Fruit fly (Drosophila melanogaster): ENCODE data around the gene ATPsynepsilonL.

The ATPsynepsilonL gene

dm6 chr3R:10144103-10144998, 22.8 kb downstream of the ATPsynepsilonL start, which contains the start of the genes TAF1B and Invadolysin (continued):
- peak; percentile 30 for TF ChIP-seq CG8632 (GFP tag; optimal IDR thresholded peaks at IDR 0.05)
- TF ChIP-seq vri (GFP tag; optimal IDR thresholded peaks at IDR 0.05) = peak; percentile 30
- peak; percentile 57 for TF ChIP-seq Met (GFP tag; optimal IDR thresholded peaks at IDR 0.05)
- no peak for TF ChIP-seq CG11294 (GFP tag; IDR thresholded peaks at IDR 0.05)
- peak; percentile 43 for TF ChIP-seq CG6276 (GFP tag; optimal IDR thresholded peaks at IDR 0.05)
- TF ChIP-seq fd59A (GFP tag; optimal IDR thresholded peaks at IDR 0.05) = no peak
- peak; percentile 8 for TF ChIP-seq CG6808 (GFP tag; optimal IDR thresholded peaks at IDR 0.05)
- TF ChIP-seq CG32006 (GFP tag; optimal IDR thresholded peaks at IDR 0.05) = no peak
- no peak for TF ChIP-seq dac (GFP tag; optimal IDR thresholded peaks at IDR 0.05)
- no peak for TF ChIP-seq CG1621 (tag; optimal IDR thresholded peaks at IDR 0.05)
- TF ChIP-seq CG10631 (GFP tag; optimal IDR thresholded peaks at IDR 0.05) = peak; percentile 61
- TF ChIP-seq Lpt (GFP tag; optimal IDR thresholded peaks at IDR 0.05) = no peak
- no peak for TF ChIP-seq CG9139 (GFP tag; optimal IDR thresholded peaks at IDR 0.05)
- no peak for TF ChIP-seq CG4318 (GFP tag; optimal IDR thresholded peaks at IDR 0.05)
- TF ChIP-seq Sox14 (GFP tag; optimal IDR thresholded peaks at IDR 0.05) = peak; percentile 50
- peak; percentile 69 for TF ChIP-seq Sox102F (GFP tag; optimal IDR thresholded peaks at IDR 0.05)
- TF ChIP-seq Gug (GFP tag; IDR thresholded peaks at IDR 0.05) = peak; percentile 30; the same call in 1 of the 2 replicates
- TF ChIP-seq fd85E (GFP tag; optimal IDR thresholded peaks at IDR 0.05) = no peak
- TF ChIP-seq CG6854 (GFP tag; optimal IDR thresholded peaks at IDR 0.05) = no peak
- peak; percentile 65 for TF ChIP-seq Eip93F (GFP tag; optimal IDR thresholded peaks at IDR 0.05)
- TF ChIP-seq Ets96B (tag; optimal IDR thresholded peaks at IDR 0.05) = no peak
- no peak for TF ChIP-seq Sox15 (GFP tag; optimal IDR thresholded peaks at IDR 0.05)
- peak; percentile 5 for TF ChIP-seq CG10669 (GFP tag; optimal IDR thresholded peaks at IDR 0.05)
- peak; percentile 84 for TF ChIP-seq Eip78C (GFP tag)
- peak; percentile 43 for TF ChIP-seq lz (GFP tag; optimal IDR thresholded peaks at IDR 0.05)
- TF ChIP-seq CG7368 (GFP tag; optimal IDR thresholded peaks at IDR 0.05) = peak; percentile 13

- TF ChIP-seq salr (GFP tag; optimal IDR thresholded peaks at IDR 0.05) = no peak
- TF ChIP-seq Ets21C (GFP tag; optimal IDR thresholded peaks at IDR 0.05) = no peak
- no peak for TF ChIP-seq esn (GFP tag; optimal IDR thresholded peaks at IDR 0.05)
- TF ChIP-seq Lpt (GFP tag; optimal IDR thresholded peaks at IDR 0.05) = no peak
- no peak for TF ChIP-seq CG6854 (GFP tag; optimal IDR thresholded peaks at IDR 0.05)
- peak; percentile 29 for TF ChIP-seq Eip78C (GFP tag)
These were observed 25.6 kb downstream of the ATPsynepsilonL start for dm6 chr3R:10147176-10147575.

dm6 chr3R:10148376-10148887, 26.9 kb downstream of the ATPsynepsilonL start:
- TF ChIP-seq Blimp-1 (GFP tag; optimal IDR thresholded peaks at IDR 0.05) (no peak), CG7368 (GFP tag; optimal IDR thresholded peaks at IDR 0.05) (no peak), CG9139 (GFP tag; optimal IDR thresholded peaks at IDR 0.05) (no peak), CG6792 (GFP tag; optimal IDR thresholded peaks at IDR 0.05) (no peak), CG8632 (GFP tag; optimal IDR thresholded peaks at IDR 0.05) (no peak), dsx (GFP tag; optimal IDR thresholded peaks at IDR 0.05; ENCODE audit: poor library complexity, severe bottlenecking) (peak; percentile 81), CG6808 (GFP tag; optimal IDR thresholded peaks at IDR 0.05) (peak; percentile 16)

dm6 chr3R:10149667-10150398, 28.3 kb downstream of the ATPsynepsilonL start:
- TF ChIP-seq Eip78C (GFP tag) (peak; percentile 41), Hr4 (GFP tag; optimal IDR thresholded peaks at IDR 0.05) (peak; percentile 56), CG3919 (GFP tag; optimal IDR thresholded peaks at IDR 0.05) (no peak), CG4318 (GFP tag; optimal IDR thresholded peaks at IDR 0.05) (peak; percentile 58), CG16779 (tag; optimal IDR thresholded peaks at IDR 0.05) (no peak), CG6792 (GFP tag; optimal IDR thresholded peaks at IDR 0.05) (no peak), svp (GFP tag) (peak; percentile 33), CG32006 (GFP tag; optimal IDR thresholded peaks at IDR 0.05) (peak; percentile 71), CG6163 (GFP tag; IDR thresholded peaks at IDR 0.05) (0 out of 3 replicates have a peak, but pooled peaks have one; percentile 22), eg (GFP tag; IDR thresholded peaks at IDR 0.05) (0 out of 3 replicates have a peak, but pooled peaks have one; percentile 17), vri (GFP tag; optimal IDR thresholded peaks at IDR 0.05) (no peak), Smox (GFP tag; optimal IDR thresholded peaks at IDR 0.05) (no peak), Hr38 (GFP tag; optimal IDR thresholded peaks at IDR 0.05) (no peak), Blimp-1 (GFP tag; optimal IDR thresholded peaks at IDR 0.05) (peak; percentile 78), CG6276 (GFP tag; optimal IDR thresholded peaks at IDR 0.05) (peak; percentile 32), ss (GFP tag; optimal IDR thresholded peaks at IDR 0.05) (no peak), CG11902 (GFP tag; optimal IDR thresholded peaks at IDR 0.05) (no peak)
